Fruit fly (Drosophila melanogaster): ENCODE measurements around the gene CG1316.

Gene CG1316

dm6 chr3L:4288591-4289056, 5.0 kb downstream of the CG1316 start, which contains the start of gene Hexo1 (continued):
- TF ChIP-seq CG14014 (GFP tag; IDR thresholded peaks at IDR 0.05), result 0 out of 2 replicates have a peak, but pooled peaks have one; percentile 16
- no peak for TF ChIP-seq fd3F (GFP tag; optimal IDR thresholded peaks at IDR 0.05)
- TF ChIP-seq Fer1 (GFP tag; optimal IDR thresholded peaks at IDR 0.05), result peak; percentile 40
- peak; percentile 25 for TF ChIP-seq CG8924 (tag; optimal IDR thresholded peaks at IDR 0.05)
- TF ChIP-seq Oli (tag; optimal IDR thresholded peaks at IDR 0.05), result peak; percentile 25

dm6 chr3L:4292120-4292697, 8.6 kb downstream of the CG1316 start, which contains the start of the genes CG15012 and Fdx2:
TSS of gene CG15012 (minus strand) at chr3L:4292246.
TSS of gene Fdx2 (plus strand) at chr3L:4292482.
- no peak for TF ChIP-seq CkIIα-i1 (GFP tag; IDR thresholded peaks at IDR 0.05)
- no peak for TF ChIP-seq CG3163 (GFP tag; optimal IDR thresholded peaks at IDR 0.05)
- no peak for TF ChIP-seq CG12071 (GFP tag; optimal IDR thresholded peaks at IDR 0.05)
- peak; percentile 23 for TF ChIP-seq NC2β (GFP tag; optimal IDR thresholded peaks at IDR 0.05)
- no peak for TF ChIP-seq inv (GFP tag; IDR thresholded peaks at IDR 0.05; ENCODE audit: partially characterized antibody)
- peak; percentile 82 for TF ChIP-seq Sin3A (optimal IDR thresholded peaks at IDR 0.05)
- no peak for TF ChIP-seq CG13424 (tag; optimal IDR thresholded peaks at IDR 0.05)
- no peak for TF ChIP-seq CG11247 (GFP tag; IDR thresholded peaks at IDR 0.05)
- TF ChIP-seq Tbp (GFP tag; optimal IDR thresholded peaks at IDR 0.05), result no peak
- TF ChIP-seq dmrt11E (tag; optimal IDR thresholded peaks at IDR 0.05), result no peak
- no peak for TF ChIP-seq CG11398 (GFP tag; optimal IDR thresholded peaks at IDR 0.05)
- TF ChIP-seq CG12659 (GFP tag; optimal IDR thresholded peaks at IDR 0.05), result peak; percentile 69
- no peak for TF ChIP-seq CG12744 (GFP tag; optimal IDR thresholded peaks at IDR 0.05)
- TF ChIP-seq CG16813 (GFP tag; IDR thresholded peaks at IDR 0.05; ENCODE audit: partially characterized antibody), result 0 out of 3 replicates have a peak, but pooled peaks have one; percentile 37
- 0 out of 2 replicates have a peak, but pooled peaks have one; percentile 23 for TF ChIP-seq Rfx (GFP tag; IDR thresholded peaks at IDR 0.05)
- peak; percentile 37 for TF ChIP-seq Dad (GFP tag; optimal IDR thresholded peaks at IDR 0.05)
- TF ChIP-seq CG3726 (GFP tag; IDR thresholded peaks at IDR 0.05), result no peak
- TF ChIP-seq Fer3 (tag; optimal IDR thresholded peaks at IDR 0.05), result no peak
- TF ChIP-seq CG9932 (GFP tag; IDR thresholded peaks at IDR 0.05), result no peak
- TF ChIP-seq cas (GFP tag; IDR thresholded peaks at IDR 0.05), result no peak
- no peak for TF ChIP-seq sqz (GFP tag; optimal IDR thresholded peaks at IDR 0.05)
- no peak for TF ChIP-seq Six4 (GFP tag; optimal IDR thresholded peaks at IDR 0.05)
- TF ChIP-seq Abd-B (GFP tag; optimal IDR thresholded peaks at IDR 0.05), result peak; percentile 22
- TF ChIP-seq Dbx (GFP tag; IDR thresholded peaks at IDR 0.05), result no peak
- TF ChIP-seq ewg (GFP tag; optimal IDR thresholded peaks at IDR 0.05), result no peak
- TF ChIP-seq mam (GFP tag; optimal IDR thresholded peaks at IDR 0.05), result peak; percentile 46
- 0 out of 2 replicates have a peak, but pooled peaks have one; percentile 6 for TF ChIP-seq Ptx1 (GFP tag; IDR thresholded peaks at IDR 0.05)
- no peak for TF ChIP-seq Drgx (GFP tag; IDR thresholded peaks at IDR 0.05)
- TF ChIP-seq gfzf (GFP tag; optimal IDR thresholded peaks at IDR 0.05), result peak; percentile 95
- no peak for TF ChIP-seq amos (GFP tag; IDR thresholded peaks at IDR 0.05; ENCODE audit: partially characterized antibody)
- peak in 1 of 2 experiments; percentile 21 for TF ChIP-seq chif (GFP tag; optimal IDR thresholded peaks at IDR 0.05)
- TF ChIP-seq Oaz (GFP tag; IDR thresholded peaks at IDR 0.05), result no peak
- TF ChIP-seq CG15073 (GFP tag; optimal IDR thresholded peaks at IDR 0.05), result no peak
- TF ChIP-seq ase (GFP tag; IDR thresholded peaks at IDR 0.05), result no peak
- no peak for TF ChIP-seq ash1 (GFP tag; optimal IDR thresholded peaks at IDR 0.05)
- peak; percentile 37 for TF ChIP-seq CG1647 (GFP tag; optimal IDR thresholded peaks at IDR 0.05)
- TF ChIP-seq run (tag; optimal IDR thresholded peaks at IDR 0.05), result no peak
- no peak for TF ChIP-seq CG9817 (tag; optimal IDR thresholded peaks at IDR 0.05)
- TF ChIP-seq unc-4 (GFP tag; IDR thresholded peaks at IDR 0.05; ENCODE audit: partially characterized antibody), result peak; percentile 29; the same call in 1 of the 2 replicates
- TF ChIP-seq Dfd (GFP tag; optimal IDR thresholded peaks at IDR 0.05), result no peak
- TF ChIP-seq CG4424 (GFP tag; optimal IDR thresholded peaks at IDR 0.05), result peak; percentile 52
- no peak for TF ChIP-seq CG10274 (GFP tag; optimal IDR thresholded peaks at IDR 0.05)
- TF ChIP-seq CG11695 (GFP tag; IDR thresholded peaks at IDR 0.05), result 0 out of 3 replicates have a peak, but pooled peaks have one; percentile 18
